Fruit fly (Drosophila melanogaster): ENCODE data around the gene CG7099.

Gene CG7099

dm6 chr2L:13430919-13431502 lies 43.6 kb downstream of the CG7099 start:
- TF ChIP-seq CG14655 (GFP tag; optimal IDR thresholded peaks at IDR 0.05) (peak; percentile 43), CG15710 (tag; optimal IDR thresholded peaks at IDR 0.05) (no peak), Pif1A (GFP tag; optimal IDR thresholded peaks at IDR 0.05) (peak; percentile 8), CG10348 (GFP tag; IDR thresholded peaks at IDR 0.05) (no peak), CG32121 (GFP tag; IDR thresholded peaks at IDR 0.05) (peak; percentile 28; the same call in 1 of the 2 replicates), CG8159 (tag; optimal IDR thresholded peaks at IDR 0.05) (peak; percentile 36), Snoo (tag; optimal IDR thresholded peaks at IDR 0.05) (no peak)

DNA sequence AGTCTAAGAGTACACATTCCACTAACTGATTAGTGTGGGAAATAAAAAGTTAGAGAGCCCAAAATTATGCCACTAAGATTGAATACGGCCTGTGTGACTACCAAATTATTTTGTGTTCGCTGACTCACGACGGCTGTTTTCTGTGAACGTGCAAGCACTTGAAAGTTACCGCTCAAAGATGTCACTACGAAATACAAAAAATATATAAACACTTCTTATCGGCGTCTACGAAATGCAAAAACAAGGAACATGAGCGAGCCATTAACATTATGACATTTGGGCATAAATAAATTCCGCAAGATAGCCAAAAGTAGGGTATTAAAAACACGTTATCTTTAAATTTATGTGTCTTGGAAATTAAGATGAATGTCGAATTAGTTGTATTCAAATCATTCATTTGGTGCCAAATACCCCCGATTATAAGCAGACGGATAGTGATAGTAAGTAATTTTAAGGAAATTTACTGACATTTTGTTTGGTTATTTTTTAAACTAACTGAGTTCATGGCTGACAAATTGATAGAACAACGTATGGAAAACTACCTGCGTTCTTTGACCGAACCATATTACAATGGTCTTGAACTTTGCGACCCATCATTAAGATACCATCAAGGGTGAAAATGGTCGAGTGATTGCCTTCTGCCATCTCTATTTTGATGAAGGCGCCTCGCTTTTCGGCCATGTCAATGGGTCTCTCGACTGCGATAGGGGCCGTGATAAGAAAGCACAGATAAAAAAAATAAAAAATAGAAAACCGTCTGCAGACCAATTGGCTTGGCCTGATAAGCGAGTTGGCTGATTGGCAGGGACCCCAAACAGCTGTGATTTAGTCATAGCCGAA lies 47.6 kb downstream of the CG7099 start, which contains the start of gene Tehao:
TSS of gene Tehao (plus strand) at position 828 of the 840 bp plus-strand sequence.
- TF ChIP-seq CG34367 (tag; optimal IDR thresholded peaks at IDR 0.05), result no peak
- no peak for TF ChIP-seq EcR (GFP tag; optimal IDR thresholded peaks at IDR 0.05)
- TF ChIP-seq CG15710 (tag; optimal IDR thresholded peaks at IDR 0.05), result no peak
- no peak for TF ChIP-seq CG12605 (GFP tag; IDR thresholded peaks at IDR 0.05)

dm6 chr2L:13436791-13437190 lies 49.4 kb downstream of the CG7099 start:
- TF ChIP-seq CG17806 (tag; optimal IDR thresholded peaks at IDR 0.05) (no peak), Pif1B (GFP tag; optimal IDR thresholded peaks at IDR 0.05) (no peak), CG13204 (GFP tag; optimal IDR thresholded peaks at IDR 0.05) (no peak), CG8301 (tag; optimal IDR thresholded peaks at IDR 0.05) (no peak), rn (GFP tag; IDR thresholded peaks at IDR 0.05) (no peak), CG32121 (GFP tag; IDR thresholded peaks at IDR 0.05) (no peak), CG4496 (GFP tag; IDR thresholded peaks at IDR 0.05) (no peak), Ets98B (GFP tag; IDR thresholded peaks at IDR 0.05) (no peak)

Data from whole organism, pupa.